Fruit fly (Drosophila melanogaster) whole organism, adult: ENCODE results near the gene Kdm5.

Experiments
- CG11617 ChIP-seq: fragments of 200-800 bp; sonication (Bioruptor generic); optimal IDR thresholded peaks from 2 replicates; lab custom pipeline; 2017; ENCODE audit warnings: mild to moderate bottlenecking, missing biosample characterization, missing genetic modification reagents, missing genetic modification characterization
- CG12768 ChIP-seq: fragments of 200-800 bp; sonication (Bioruptor generic); optimal IDR thresholded peaks from 2 replicates; lab custom pipeline; 2017; ENCODE audit warnings: missing biosample characterization, missing genetic modification characterization, mild to moderate bottlenecking, moderate library complexity, missing genetic modification reagents
- CG14711 ChIP-seq: fragments of 200-800 bp; sonication (Bioruptor generic); optimal IDR thresholded peaks from 2 replicates; lab custom pipeline; 2018; ENCODE audit warnings: missing biosample characterization, mild to moderate bottlenecking, missing genetic modification characterization, moderate library complexity
- CG1620 ChIP-seq: fragments of 200-800 bp; sonication (Bioruptor generic); optimal IDR thresholded peaks from 2 replicates; lab custom pipeline; 2016; ENCODE audit warnings: missing biosample characterization, missing genetic modification characterization
- CG33017 ChIP-seq: fragments of 200-800 bp; sonication (Bioruptor generic); optimal IDR thresholded peaks from 2 replicates; lab custom pipeline; 2018; ENCODE audit warnings: missing biosample characterization, mild to moderate bottlenecking, missing genetic modification characterization, moderate library complexity
- CG5204 ChIP-seq: fragments of 200-800 bp; sonication (Bioruptor generic); optimal IDR thresholded peaks from 2 replicates; lab custom pipeline; 2016; ENCODE audit warnings: missing biosample characterization, missing genetic modification characterization
- CG7045 ChIP-seq: fragments of 200-800 bp; sonication (Bioruptor generic); optimal IDR thresholded peaks from 2 replicates; lab custom pipeline; 2017; ENCODE audit warnings: missing biosample characterization, mild to moderate bottlenecking, missing genetic modification characterization
- CG7101 ChIP-seq: fragments of 200-800 bp; sonication (Bioruptor generic); optimal IDR thresholded peaks from 2 replicates; lab custom pipeline; 2018; ENCODE audit warnings: missing biosample characterization, mild to moderate bottlenecking, missing genetic modification characterization, moderate library complexity
- Clk ChIP-seq: fragments of 200-800 bp; sonication (Bioruptor generic); optimal IDR thresholded peaks from 2 replicates; lab custom pipeline; 2017; ENCODE audit warnings: missing biosample characterization, missing genetic modification characterization
- Crg-1 ChIP-seq: fragments of 200-800 bp; sonication (Bioruptor generic); optimal IDR thresholded peaks from 2 replicates; lab custom pipeline; 2016; ENCODE audit warnings: missing biosample characterization, missing genetic modification characterization
- Hr96 ChIP-seq: fragments of 200-800 bp; sonication (Bioruptor generic); optimal IDR thresholded peaks from 2 replicates; lab custom pipeline; 2016; ENCODE audit warnings: missing biosample characterization, missing genetic modification characterization
- Mnt ChIP-seq: fragments of 200-800 bp; sonication (Bioruptor generic); optimal IDR thresholded peaks from 2 replicates; lab custom pipeline; 2016; ENCODE audit warnings: missing biosample characterization, mild to moderate bottlenecking, missing genetic modification characterization
- bab1 ChIP-seq: fragments of 200-800 bp; sonication (Bioruptor generic); optimal IDR thresholded peaks from 3 replicates; lab custom pipeline; 2019; ENCODE audit warnings: missing biosample characterization, mild to moderate bottlenecking, missing genetic modification characterization, moderate library complexity
- cic ChIP-seq: fragments of 200-800 bp; sonication (Bioruptor generic); optimal IDR thresholded peaks from 2 replicates; lab custom pipeline; 2017; ENCODE audit warnings: missing biosample characterization, mild to moderate bottlenecking, missing genetic modification characterization, moderate library complexity
- cnc ChIP-seq, 2 experiments: fragments of >200 bp; optimal IDR thresholded peaks; 2 replicates each; lab custom pipeline; 2017
- kay ChIP-seq: fragments of 200-800 bp; sonication (Bioruptor generic); peaks from one replicate; lab custom pipeline; 2016; ENCODE audit warnings: missing biosample characterization, missing genetic modification characterization, borderline replicate concordance
- ovo ChIP-seq: fragments of 200-800 bp; sonication (Bioruptor generic); optimal IDR thresholded peaks from 2 replicates; lab custom pipeline; 2016; ENCODE audit warnings: missing biosample characterization, missing genetic modification characterization
- pad ChIP-seq: fragments of 200-800 bp; sonication (Bioruptor generic); optimal IDR thresholded peaks from 3 replicates; lab custom pipeline; 2017; ENCODE audit warnings: missing biosample characterization, missing genetic modification characterization, mild to moderate bottlenecking, moderate library complexity, missing genetic modification reagents
- tj ChIP-seq: fragments of 200-800 bp; sonication (Bioruptor generic); optimal IDR thresholded peaks from 3 replicates; lab custom pipeline; 2017; ENCODE audit warnings: missing biosample characterization, mild to moderate bottlenecking, missing genetic modification characterization, moderate library complexity
- toe ChIP-seq: fragments of 200-800 bp; sonication (Bioruptor generic); optimal IDR thresholded peaks from 2 replicates; lab custom pipeline; 2016; ENCODE audit warnings: missing biosample characterization, missing genetic modification characterization

Gene Kdm5

dm6 chr2L:5945651-5946547 is 53.4 kb downstream of the Kdm5 start:
- TF ChIP-seq cnc (optimal IDR thresholded peaks at IDR 0.05; lab: Kevin White, UChicago) (no peak), pad (GFP tag; lab: Kevin White, UChicago) (no peak), ovo (no peak), bab1 (GFP tag; lab: Kevin White, UChicago) (peak; percentile 12), CG12768 (GFP tag; lab: Kevin White, UChicago) (no peak), CG33017 (no peak), tj (GFP tag; lab: Kevin White, UChicago) (no peak), CG11617 (GFP tag; lab: Kevin White, UChicago) (no peak), cic (GFP tag; lab: Kevin White, UChicago) (peak; percentile 61), CG14711 (tag; lab: Kevin White, UChicago) (no peak), CG7045 (GFP tag; lab: Kevin White, UChicago) (no peak), Hr96 (no peak), Mnt (GFP tag; lab: Kevin White, UChicago) (peak; percentile 33), kay (GFP tag; lab: Kevin White, UChicago) (peak; percentile 97)

- TF ChIP-seq Hr96 = peak; percentile 58
- no peak for TF ChIP-seq toe (GFP tag; lab: Kevin White, UChicago)
- peak; percentile 79 for TF ChIP-seq cic (GFP tag; lab: Kevin White, UChicago)
- TF ChIP-seq bab1 (GFP tag; lab: Kevin White, UChicago) = peak; percentile 12
- peak; percentile 3 for TF ChIP-seq CG7045 (GFP tag; lab: Kevin White, UChicago)
- TF ChIP-seq Mnt (GFP tag; lab: Kevin White, UChicago) = peak; percentile 40
Measured at dm6 chr2L:5944305-5945282, 54.7 kb downstream of the Kdm5 start.

- TF ChIP-seq CG7101 (tag; lab: Kevin White, UChicago) = peak; percentile 75
- TF ChIP-seq tj (GFP tag; lab: Kevin White, UChicago) = peak; percentile 86
- peak; percentile 83 for TF ChIP-seq Hr96
- peak; percentile 93 for TF ChIP-seq kay (GFP tag; lab: Kevin White, UChicago)
- TF ChIP-seq bab1 (GFP tag; lab: Kevin White, UChicago) = peak; percentile 81
- TF ChIP-seq ovo = peak; percentile 73
- TF ChIP-seq Clk (GFP tag; lab: Kevin White, UChicago) = peak; percentile 74
- peak; percentile 67 for TF ChIP-seq CG14711 (tag; lab: Kevin White, UChicago)
- TF ChIP-seq pad (GFP tag; lab: Kevin White, UChicago) = peak; percentile 83
- TF ChIP-seq CG5204 (GFP tag; lab: Kevin White, UChicago) = peak; percentile 89
- TF ChIP-seq cic (GFP tag; lab: Kevin White, UChicago) = peak; percentile 94
- peak; percentile 93 for TF ChIP-seq CG1620 (GFP tag; lab: Kevin White, UChicago)
- TF ChIP-seq Mnt (GFP tag; lab: Kevin White, UChicago) = peak; percentile 86
- TF ChIP-seq CG11617 (GFP tag; lab: Kevin White, UChicago) = peak; percentile 64
- TF ChIP-seq cnc (optimal IDR thresholded peaks at IDR 0.05; lab: Kevin White, UChicago) = no peak
- peak; percentile 86 for TF ChIP-seq CG7045 (GFP tag; lab: Kevin White, UChicago)
- peak; percentile 93 for TF ChIP-seq CG12768 (GFP tag; lab: Kevin White, UChicago)
- TF ChIP-seq toe (GFP tag; lab: Kevin White, UChicago) = peak; percentile 90
- peak; percentile 39 for TF ChIP-seq CG33017
- TF ChIP-seq Crg-1 (GFP tag; lab: Kevin White, UChicago) = peak; percentile 88
Measured at dm6 chr2L:5943229-5944078, 55.8 kb downstream of the Kdm5 start, which contains the start of the genes Sfp26Ad and Gpdh1. TSS of gene Sfp26Ad (minus strand) at chr2L:5943304. TSS of gene Gpdh1 (plus strand) at chr2L:5943643.
